Fruit fly (Drosophila melanogaster) whole organism, embryonic: Measurements from ENCODE around the gene Nup107.
A peak's percentile ranks its signal among the peaks of the same experiment; 100 is the strongest.

Experiments used
- B-H1 ChIP-seq: fragments of 200-800 bp; sonication (Bioruptor generic); IDR thresholded peaks from 3 replicates; pipeline ENCODE4 v1.3.6; 2022; ENCODE audit warnings: missing biosample characterization, missing genetic modification characterization
- BEAF-32 ChIP-seq: fragments of 200-800 bp; sonication (Bioruptor generic); optimal IDR thresholded peaks from 3 replicates; lab custom pipeline; 2017; ENCODE audit warnings: missing biosample characterization, missing genetic modification characterization, mild to moderate bottlenecking, moderate library complexity, missing genetic modification reagents
- CG1024 ChIP-seq: fragments of 200-800 bp; sonication (Bioruptor generic); IDR thresholded peaks from 2 replicates; pipeline ENCODE4 v1.3.6; 2022; ENCODE audit warnings: missing biosample characterization, missing genetic modification characterization
- CG10979 ChIP-seq: fragments of 200-800 bp; sonication (Bioruptor generic); optimal IDR thresholded peaks from 2 replicates; lab custom pipeline; 2018; ENCODE audit warnings: missing biosample characterization, mild to moderate bottlenecking, missing genetic modification characterization, moderate library complexity
- CG11398 ChIP-seq: fragments of 200-800 bp; sonication (Bioruptor generic); optimal IDR thresholded peaks from 2 replicates; lab custom pipeline; 2016; ENCODE audit warnings: missing biosample characterization, missing genetic modification characterization
- CG11456 ChIP-seq: fragments of 200-800 bp; sonication (Bioruptor generic); IDR thresholded peaks from 3 replicates; pipeline ENCODE4 v1.3.6; 2022; ENCODE audit warnings: missing biosample characterization, missing genetic modification characterization
- CG11696 ChIP-seq: fragments of 200-800 bp; sonication (Bioruptor generic); IDR thresholded peaks from 2 replicates; pipeline ENCODE4 v1.3.6; 2022; ENCODE audit warnings: missing biosample characterization, missing genetic modification characterization
- CG12299 ChIP-seq: fragments of 200-800 bp; sonication (Bioruptor generic); optimal IDR thresholded peaks from 2 replicates; lab custom pipeline; 2018; ENCODE audit warnings: missing biosample characterization, mild to moderate bottlenecking, missing genetic modification characterization
- CG14860 ChIP-seq: fragments of 200-800 bp; sonication (Bioruptor generic); IDR thresholded peaks from 3 replicates; pipeline ENCODE4 v1.3.6; 2022; ENCODE audit warnings: missing biosample characterization, missing genetic modification characterization; ENCODE audit not compliant: partially characterized antibody
- CG15601 ChIP-seq: fragments of 200-800 bp; sonication (Bioruptor generic); optimal IDR thresholded peaks from 3 replicates; lab custom pipeline; 2019; ENCODE audit warnings: missing biosample characterization, mild to moderate bottlenecking, missing genetic modification characterization, moderate library complexity
- CG1603 ChIP-seq: fragments of 200-800 bp; sonication (Bioruptor generic); optimal IDR thresholded peaks from 2 replicates; lab custom pipeline; 2019; ENCODE audit warnings: missing biosample characterization, mild to moderate bottlenecking, missing genetic modification characterization, moderate library complexity
- CG16813 ChIP-seq: fragments of 200-800 bp; sonication (Bioruptor generic); IDR thresholded peaks from 3 replicates; pipeline ENCODE4 v1.3.6; 2022; ENCODE audit warnings: missing biosample characterization, missing genetic modification characterization; ENCODE audit not compliant: partially characterized antibody
- CG17361 ChIP-seq: fragments of 200-800 bp; sonication (Bioruptor generic); IDR thresholded peaks from 3 replicates; pipeline ENCODE4 v1.3.6; 2022; ENCODE audit warnings: missing biosample characterization, missing genetic modification characterization
- CG18011 ChIP-seq: fragments of 200-800 bp; sonication (Bioruptor generic); optimal IDR thresholded peaks from 2 replicates; lab custom pipeline; 2017; ENCODE audit warnings: missing biosample characterization, missing genetic modification characterization, mild to moderate bottlenecking, moderate library complexity, missing genotype
- CG2116 ChIP-seq: fragments of 200-800 bp; sonication (Bioruptor generic); optimal IDR thresholded peaks from 3 replicates; lab custom pipeline; 2018; ENCODE audit warnings: missing biosample characterization, mild to moderate bottlenecking, missing genetic modification characterization
- CG32532 ChIP-seq: fragments of 200-800 bp; sonication (Bioruptor generic); IDR thresholded peaks from 2 replicates; pipeline ENCODE4 v1.3.6; 2022; ENCODE audit warnings: missing biosample characterization, missing genetic modification characterization
- CG3847 ChIP-seq: fragments of 200-800 bp; sonication (Bioruptor generic); IDR thresholded peaks from 2 replicates; pipeline ENCODE4 v1.3.6; 2022; ENCODE audit warnings: missing biosample characterization, missing genetic modification characterization
- CG3995 ChIP-seq: fragments of 200-800 bp; sonication (Bioruptor generic); optimal IDR thresholded peaks from 3 replicates; lab custom pipeline; 2016; ENCODE audit warnings: missing biosample characterization, missing genetic modification characterization
- CG42726 ChIP-seq: fragments of 200-800 bp; sonication (Bioruptor generic); IDR thresholded peaks from 2 replicates; pipeline ENCODE4 v1.3.6; 2022; ENCODE audit warnings: missing biosample characterization, missing genetic modification characterization; ENCODE audit not compliant: partially characterized antibody
- CG4424 ChIP-seq: fragments of 200-800 bp; sonication (Bioruptor generic); optimal IDR thresholded peaks from 3 replicates; lab custom pipeline; 2016; ENCODE audit warnings: missing biosample characterization, missing genetic modification characterization
- CG6689 ChIP-seq: fragments of 200-800 bp; sonication (Bioruptor generic); IDR thresholded peaks from 2 replicates; pipeline ENCODE4 v1.3.6; 2022; ENCODE audit warnings: missing biosample characterization, missing genetic modification characterization
- CG7745 ChIP-seq: fragments of 200-800 bp; sonication (Bioruptor generic); optimal IDR thresholded peaks from 2 replicates; lab custom pipeline; 2018; ENCODE audit warnings: missing biosample characterization, mild to moderate bottlenecking, missing genetic modification characterization, moderate library complexity
- CG7963 ChIP-seq: fragments of 200-800 bp; sonication (Bioruptor generic); IDR thresholded peaks from 3 replicates; pipeline ENCODE4 v1.3.6; 2022; ENCODE audit warnings: missing biosample characterization, missing genetic modification characterization; ENCODE audit not compliant: partially characterized antibody
- CG8281 ChIP-seq: fragments of 200-800 bp; sonication (Bioruptor generic); optimal IDR thresholded peaks from 2 replicates; lab custom pipeline; 2018; ENCODE audit warnings: missing biosample characterization, mild to moderate bottlenecking, missing genetic modification characterization, moderate library complexity
- CHES-1-like ChIP-seq: fragments of 200-800 bp; sonication (Bioruptor generic); optimal IDR thresholded peaks from 2 replicates; lab custom pipeline; 2016; ENCODE audit warnings: missing biosample characterization, missing genetic modification characterization
- Dad ChIP-seq: fragments of 200-800 bp; sonication (Bioruptor generic); optimal IDR thresholded peaks from 3 replicates; lab custom pipeline; 2016; ENCODE audit warnings: missing biosample characterization, missing genetic modification characterization
- Dp ChIP-seq: fragments of 200-800 bp; sonication (Bioruptor generic); optimal IDR thresholded peaks from 2 replicates; lab custom pipeline; 2018; ENCODE audit warnings: missing biosample characterization, mild to moderate bottlenecking, missing genetic modification characterization, moderate library complexity
- ERR ChIP-seq: fragments of 200-800 bp; sonication (Bioruptor generic); optimal IDR thresholded peaks from 2 replicates; lab custom pipeline; 2016; ENCODE audit warnings: missing biosample characterization, missing genetic modification characterization
- Lpt ChIP-seq: fragments of >200 bp; optimal IDR thresholded peaks from 2 replicates; lab custom pipeline; 2018; ENCODE audit warnings: missing biosample characterization, missing genetic modification characterization
- MESR4 ChIP-seq: fragments of 200-800 bp; sonication (Bioruptor generic); optimal IDR thresholded peaks from 2 replicates; lab custom pipeline; 2018; ENCODE audit warnings: missing biosample characterization, mild to moderate bottlenecking, missing genetic modification characterization, moderate library complexity
- Mad ChIP-seq: fragments of 200-800 bp; sonication (Bioruptor generic); optimal IDR thresholded peaks from 2 replicates; lab custom pipeline; 2016; ENCODE audit warnings: missing biosample characterization, missing genetic modification characterization
- Med ChIP-seq: fragments of 200-800 bp; sonication (Bioruptor generic); peaks from one replicate; lab custom pipeline; 2016; ENCODE audit warnings: missing biosample characterization, missing genetic modification characterization, mild to moderate bottlenecking, inconsistent platforms, moderate library complexity
- Sin3A ChIP-seq: fragments of >200 bp; optimal IDR thresholded peaks from 2 replicates; lab custom pipeline; 2018
- crol ChIP-seq: fragments of 200-800 bp; sonication (Bioruptor generic); IDR thresholded peaks from 2 replicates; pipeline ENCODE4 v1.3.6; 2022; ENCODE audit warnings: missing biosample characterization, missing genetic modification characterization
- cwo ChIP-seq: fragments of 200-800 bp; sonication (Bioruptor generic); optimal IDR thresholded peaks from 3 replicates; lab custom pipeline; 2017; ENCODE audit warnings: missing biosample characterization, missing genetic modification characterization, mild to moderate bottlenecking, moderate library complexity, missing genetic modification reagents
- danr ChIP-seq: fragments of 200-800 bp; sonication (Bioruptor generic); IDR thresholded peaks from 2 replicates; pipeline ENCODE4 v1.3.6; 2022; ENCODE audit warnings: missing biosample characterization, missing genetic modification characterization
- dmrt99B ChIP-seq: fragments of 200-800 bp; sonication (Bioruptor generic); optimal IDR thresholded peaks from 2 replicates; lab custom pipeline; 2018; ENCODE audit warnings: missing biosample characterization, mild to moderate bottlenecking, missing genetic modification characterization, moderate library complexity
- ems ChIP-seq: fragments of 200-800 bp; sonication (Bioruptor generic); optimal IDR thresholded peaks from 3 replicates; lab custom pipeline; 2016; ENCODE audit warnings: missing biosample characterization, missing genetic modification characterization
- gcm2 ChIP-seq: fragments of 200-800 bp; sonication (Bioruptor generic); optimal IDR thresholded peaks from 2 replicates; lab custom pipeline; 2016; ENCODE audit warnings: missing biosample characterization, missing genetic modification characterization
- jing ChIP-seq: fragments of 200-800 bp; sonication (Bioruptor generic); optimal IDR thresholded peaks from 2 replicates; lab custom pipeline; 2018; ENCODE audit warnings: missing biosample characterization, mild to moderate bottlenecking, missing genetic modification characterization
- ken ChIP-seq: fragments of 200-800 bp; sonication (Bioruptor generic); IDR thresholded peaks from 3 replicates; pipeline ENCODE4 v1.3.6; 2022; ENCODE audit warnings: missing biosample characterization, missing genetic modification characterization
- lilli ChIP-seq: fragments of 200-800 bp; sonication (Bioruptor generic); optimal IDR thresholded peaks from 3 replicates; lab custom pipeline; 2016; ENCODE audit warnings: missing biosample characterization, missing genetic modification characterization
- mld ChIP-seq: fragments of 200-800 bp; sonication (Bioruptor generic); IDR thresholded peaks from 3 replicates; pipeline ENCODE4 v1.3.6; 2022; ENCODE audit warnings: missing biosample characterization, missing genetic modification characterization; ENCODE audit not compliant: partially characterized antibody
- nerfin-2 ChIP-seq: fragments of 200-800 bp; sonication (Bioruptor generic); IDR thresholded peaks from 2 replicates; pipeline ENCODE4 v1.3.6; 2022; ENCODE audit warnings: missing biosample characterization, missing genetic modification characterization; ENCODE audit not compliant: partially characterized antibody
- p53 ChIP-seq: fragments of 200-800 bp; sonication (Bioruptor generic); optimal IDR thresholded peaks from 2 replicates; lab custom pipeline; 2016; ENCODE audit warnings: missing biosample characterization, missing genetic modification characterization
- pum ChIP-seq: fragments of 200-800 bp; sonication (Bioruptor generic); optimal IDR thresholded peaks from 2 replicates; lab custom pipeline; 2016; ENCODE audit warnings: missing biosample characterization, missing genetic modification characterization
- sqz ChIP-seq: fragments of 200-800 bp; sonication (Bioruptor generic); optimal IDR thresholded peaks from 3 replicates; lab custom pipeline; 2018; ENCODE audit warnings: missing biosample characterization, mild to moderate bottlenecking, missing genetic modification characterization
- tin ChIP-seq: fragments of 200-800 bp; sonication (Bioruptor generic); optimal IDR thresholded peaks from 3 replicates; lab custom pipeline; 2016; ENCODE audit warnings: missing biosample characterization, missing genetic modification characterization
- toy ChIP-seq: fragments of 200-800 bp; sonication (Bioruptor generic); IDR thresholded peaks from 2 replicates; pipeline ENCODE4 v1.3.6; 2022; ENCODE audit warnings: missing biosample characterization, missing genetic modification characterization
- unpg ChIP-seq: fragments of 200-800 bp; sonication (Bioruptor generic); optimal IDR thresholded peaks from 3 replicates; lab custom pipeline; 2018; ENCODE audit warnings: missing biosample characterization, mild to moderate bottlenecking, missing genetic modification characterization, moderate library complexity
- zen ChIP-seq: fragments of 200-800 bp; sonication (Bioruptor generic); optimal IDR thresholded peaks from 3 replicates; lab custom pipeline; 2018; ENCODE audit warnings: missing biosample characterization, mild to moderate bottlenecking, missing genetic modification characterization, moderate library complexity

Nup107 gene

dm6 chr2L:10703281-10703680 is 32.6 kb downstream of the Nup107 start, which contains the start of gene CG6415 (continued):
- TF ChIP-seq gcm2 (GFP tag; lab: Kevin White, UChicago) (no peak), BEAF-32 (GFP tag; lab: Kevin White, UChicago) (no peak), CG16813 (GFP tag; lab: Robert Waterston, UW) (no peak), CG8281 (peak; percentile 58), CG32532 (GFP tag; lab: Robert Waterston, UW) (peak; percentile 68; the same call in 1 of the 2 replicates), p53 (GFP tag; lab: Kevin White, UChicago) (no peak), CG4424 (GFP tag; lab: Kevin White, UChicago) (peak; percentile 78), tin (GFP tag; lab: Kevin White, UChicago) (peak; percentile 70), CG3995 (GFP tag; lab: Kevin White, UChicago) (peak; percentile 26), CG1603 (tag; lab: Kevin White, UChicago) (peak; percentile 84), Mad (GFP tag; lab: Kevin White, UChicago) (peak; percentile 33), CG14860 (GFP tag; lab: Robert Waterston, UW) (no peak), jing (GFP tag; lab: Kevin White, UChicago) (peak; percentile 40), Sin3A (lab: Kevin White, UChicago) (no peak), CG10979 (peak; percentile 83), toy (GFP tag; lab: Robert Waterston, UW) (0 out of 2 replicates have a peak, but pooled peaks have one; percentile 30), ERR (GFP tag; lab: Kevin White, UChicago) (peak; percentile 72), danr (GFP tag; lab: Robert Waterston, UW) (peak; percentile 51; the same call in 1 of the 2 replicates), ems (peak; percentile 68), CG11398 (GFP tag; lab: Kevin White, UChicago) (peak; percentile 42), ken (peak; percentile 68), MESR4 (GFP tag; lab: Kevin White, UChicago) (no peak), nerfin-2 (GFP tag; lab: Robert Waterston, UW) (no peak), mld (no peak), dmrt99B (tag; lab: Kevin White, UChicago) (peak; percentile 80), Dp (GFP tag; lab: Kevin White, UChicago) (no peak), CG1024 (GFP tag; lab: Robert Waterston, UW) (no peak), Dad (GFP tag; lab: Kevin White, UChicago) (peak; percentile 20), CG11696 (GFP tag; lab: Robert Waterston, UW) (peak; percentile 58; the same call in 1 of the 2 replicates), Med (GFP tag; lab: Kevin White, UChicago) (peak; percentile 95), CG6689 (GFP tag; lab: Robert Waterston, UW) (peak; percentile 63), CG3847 (GFP tag; lab: Robert Waterston, UW) (peak; percentile 54), CG18011 (GFP tag; lab: Kevin White, UChicago) (peak; percentile 11), Lpt (GFP tag; lab: Kevin White, UChicago) (no peak), CG7745 (tag; lab: Kevin White, UChicago) (no peak), CG11456 (GFP tag; lab: Robert Waterston, UW) (peak; percentile 78), CHES-1-like (GFP tag; lab: Kevin White, UChicago) (peak; percentile 14), CG42726 (GFP tag; lab: Robert Waterston, UW) (no peak), pum (GFP tag; lab: Kevin White, UChicago) (peak; percentile 44), B-H1 (GFP tag; lab: Robert Waterston, UW) (peak; percentile 53), crol (GFP tag; lab: Robert Waterston, UW) (0 out of 2 replicates have a peak, but pooled peaks have one; percentile 21), CG15601 (peak; percentile 55), CG7963 (GFP tag; lab: Robert Waterston, UW) (no peak), lilli (GFP tag; lab: Kevin White, UChicago) (peak; percentile 77), cwo (GFP tag; lab: Kevin White, UChicago) (peak; percentile 63), CG2116 (GFP tag; lab: Kevin White, UChicago) (peak; percentile 12), CG12299 (tag; lab: Kevin White, UChicago) (no peak), CG17361 (peak; percentile 77), unpg (GFP tag; lab: Kevin White, UChicago) (peak; percentile 81), zen (tag; lab: Kevin White, UChicago) (peak; percentile 81), sqz (GFP tag; lab: Kevin White, UChicago) (peak; percentile 33)
